Worm (Caenorhabditis elegans): Measurements from ENCODE around the gene hsp-17.

- TF ChIP-seq him-1 (tag; optimal IDR thresholded peaks at IDR 0.05) (no peak), W03F9.2 (tag; optimal IDR thresholded peaks at IDR 0.05) (no peak), dao-5 (tag; optimal IDR thresholded peaks at IDR 0.05) (no peak)
Observed at ce11 chrV:8375849-8376248, 9.9 kb downstream of the hsp-17 start, which contains the start of gene F38E1.3.
